Fruit fly (Drosophila melanogaster) whole organism, larva: ENCODE data around the gene Cyp313b1.
A peak's percentile ranks its signal among the peaks of the same experiment; 100 is the strongest.

Source experiments
- noc ChIP-seq: fragments of 200-800 bp; sonication (Bioruptor generic); optimal IDR thresholded peaks from 3 replicates; lab custom pipeline; 2019; ENCODE audit warnings: missing biosample characterization, mild to moderate bottlenecking, missing genetic modification characterization, moderate library complexity

Cyp313b1 gene

dm6 chr3R:8667568-8667967, 22.1 kb upstream of the Cyp313b1 start, which contains the start of gene CG8036:
Gene CG8036 (plus strand): TSS chr3R:8667868.
- TF ChIP-seq noc (tag; lab: Kevin White, UChicago): no peak

dm6 chr3R:8664699-8665340, 19.4 kb upstream of the Cyp313b1 start:
- no peak for TF ChIP-seq noc (tag; lab: Kevin White, UChicago)

dm6 chr3R:8663668-8664283, 18.3 kb upstream of the Cyp313b1 start, which contains the start of gene CG8032:
Gene CG8032 (plus strand): TSS chr3R:8664115.
- TF ChIP-seq noc (tag; lab: Kevin White, UChicago): peak; percentile 52

DNA sequence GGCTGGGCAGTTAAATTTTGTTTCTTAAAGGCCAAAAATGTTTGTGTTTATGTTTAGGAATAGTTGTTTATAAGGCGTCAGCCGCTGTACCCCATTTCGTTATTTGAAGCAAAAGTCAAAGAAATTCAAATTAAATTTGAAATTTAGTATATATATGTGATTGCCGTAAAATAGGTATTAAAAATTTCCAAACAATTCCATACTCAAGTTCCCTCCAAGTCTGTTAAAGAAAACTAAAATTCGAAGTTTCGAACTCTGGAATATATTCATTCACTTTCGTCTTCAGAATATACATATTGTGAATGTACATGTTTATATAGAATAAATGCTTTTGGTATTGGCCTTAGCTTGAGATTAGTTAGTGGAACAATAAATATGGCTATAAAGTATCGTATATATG, 15.2 kb upstream of the Cyp313b1 start, which contains the start of gene bel:
TSS of gene bel (minus strand) at position 101 of the 400 bp plus-strand sequence.
- no peak for TF ChIP-seq noc (tag; lab: Kevin White, UChicago)

DNA sequence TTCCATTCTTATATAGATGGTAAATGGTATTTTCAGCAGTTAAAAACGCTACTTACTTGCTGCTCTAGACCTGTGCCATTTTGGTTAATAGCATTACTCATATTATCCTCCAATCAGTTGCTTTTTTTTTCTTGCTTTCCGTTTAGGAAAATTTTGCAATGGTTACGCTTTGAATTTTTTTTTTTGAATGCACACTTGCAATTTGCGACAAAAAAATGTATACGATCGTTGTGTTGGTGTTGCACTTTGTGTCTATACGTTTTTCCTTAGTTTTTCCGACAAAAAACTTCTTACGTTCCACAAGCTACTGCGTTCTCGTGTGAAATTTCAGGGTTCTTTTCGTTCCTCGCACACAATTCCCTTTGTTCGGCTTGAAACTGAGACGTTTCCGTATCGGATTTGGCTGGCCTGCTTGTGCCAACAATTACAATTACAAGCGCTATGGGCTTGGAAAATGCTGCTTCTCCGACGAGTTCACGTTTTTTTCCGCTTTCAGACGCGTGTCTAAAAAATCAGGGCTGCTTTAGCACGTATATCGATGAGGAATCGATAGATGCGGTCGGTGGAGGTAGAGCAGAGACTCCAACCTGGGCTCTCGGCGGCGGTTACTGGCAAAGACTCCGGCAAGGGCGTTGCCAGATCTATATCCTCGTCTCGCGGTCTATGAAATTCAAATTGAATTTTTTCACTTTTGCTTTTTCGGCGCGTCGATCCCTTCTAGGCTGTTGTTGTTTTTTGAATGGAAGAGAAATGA, 14.6 kb upstream of the Cyp313b1 start:
- peak; percentile 7 for TF ChIP-seq noc (tag; lab: Kevin White, UChicago)

- peak; percentile 62 for TF ChIP-seq noc (tag; lab: Kevin White, UChicago)
Observed at dm6 chr3R:8659200-8659897, 13.9 kb upstream of the Cyp313b1 start.

- TF ChIP-seq noc (tag; lab: Kevin White, UChicago): no peak
Observed at dm6 chr3R:8658688-8659087, 13.2 kb upstream of the Cyp313b1 start.

DNA sequence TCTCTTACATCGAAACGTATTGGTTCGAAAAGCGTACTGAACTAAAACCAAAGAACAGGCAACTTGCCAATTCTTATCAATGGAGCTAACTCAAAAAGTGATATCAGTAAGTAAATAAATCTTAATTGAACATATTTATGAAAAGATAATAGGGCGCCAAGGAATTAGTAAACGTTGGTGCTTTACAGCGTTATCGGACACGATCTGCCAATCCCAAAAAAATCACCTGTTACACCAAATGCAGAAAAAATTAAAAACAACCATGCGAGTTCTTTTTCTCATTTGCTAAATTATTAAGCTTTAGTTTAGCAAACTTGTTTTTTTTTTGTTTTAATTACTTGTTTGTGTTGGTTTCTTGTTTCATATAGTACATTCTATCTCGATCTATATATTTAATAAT, 9.2 kb upstream of the Cyp313b1 start, which contains the start of gene CG42489:
TSS of gene CG42489 (minus strand) at position 101 of the 400 bp plus-strand sequence.
- no peak for TF ChIP-seq noc (tag; lab: Kevin White, UChicago)

dm6 chr3R:8654058-8654457, 8.6 kb upstream of the Cyp313b1 start:
- TF ChIP-seq noc (tag; lab: Kevin White, UChicago): no peak

DNA sequence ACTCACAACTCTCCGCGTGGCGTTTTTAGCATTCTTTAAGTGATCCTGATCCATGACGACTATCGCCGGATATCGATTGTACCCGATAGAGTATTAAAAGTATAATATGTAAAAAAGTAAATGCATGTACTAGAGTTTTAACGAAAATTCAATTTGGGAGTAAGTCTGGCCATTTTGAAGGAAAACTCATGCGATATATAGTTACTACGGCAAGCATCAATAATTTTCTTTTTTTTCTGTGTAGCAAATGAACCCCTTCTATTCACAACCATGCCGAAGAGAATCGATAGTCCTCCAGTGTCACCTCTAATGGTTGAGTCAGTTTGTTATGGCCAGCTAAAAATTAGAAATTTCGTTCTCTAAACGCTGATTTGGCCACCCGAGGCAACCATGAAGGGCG, 7.3 kb upstream of the Cyp313b1 start, which contains the start of the genes Sys1 and Dhod:
TSS of gene Sys1 (plus strand) at position 91 of the 400 bp plus-strand sequence.
TSS of gene Dhod (minus strand) at position 186 of the 400 bp plus-strand sequence.
- TF ChIP-seq noc (tag; lab: Kevin White, UChicago): peak; percentile 77

DNA sequence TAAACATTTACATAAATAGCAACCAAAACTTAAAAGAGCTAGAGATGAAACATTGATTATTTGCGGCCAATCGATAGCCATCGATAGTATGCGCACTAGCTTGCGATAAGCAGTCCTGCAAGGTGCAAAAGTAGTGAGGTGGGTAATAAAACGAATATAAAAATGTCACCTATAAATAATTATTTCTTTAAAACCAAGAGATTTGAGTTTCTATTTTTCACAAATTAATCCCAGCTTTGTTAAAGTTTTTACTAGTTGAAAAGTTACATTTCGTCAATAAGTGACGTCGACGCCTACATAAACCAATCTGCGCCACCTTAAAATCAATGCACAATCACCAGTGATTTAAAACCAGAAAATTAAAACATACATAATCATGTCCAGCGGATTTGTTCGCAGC, 5.3 kb upstream of the Cyp313b1 start, which contains the start of the genes Mkk4 and SLIRP2:
TSS of gene Mkk4 (minus strand) at position 56 of the 400 bp plus-strand sequence.
TSS of gene SLIRP2 (plus strand) at position 344 of the 400 bp plus-strand sequence.
- TF ChIP-seq noc (tag; lab: Kevin White, UChicago): peak; percentile 98

- peak; percentile 29 for TF ChIP-seq noc (tag; lab: Kevin White, UChicago)
Observed at dm6 chr3R:8642376-8642966, 3.0 kb downstream of the Cyp313b1 start.

- no peak for TF ChIP-seq noc (tag; lab: Kevin White, UChicago)
Observed at dm6 chr3R:8638629-8639028, 6.8 kb downstream of the Cyp313b1 start.

- no peak for TF ChIP-seq noc (tag; lab: Kevin White, UChicago)
Observed at dm6 chr3R:8635778-8636177, 9.7 kb downstream of the Cyp313b1 start, which contains the start of gene Or85e. Gene Or85e (minus strand): TSS chr3R:8635878.

DNA sequence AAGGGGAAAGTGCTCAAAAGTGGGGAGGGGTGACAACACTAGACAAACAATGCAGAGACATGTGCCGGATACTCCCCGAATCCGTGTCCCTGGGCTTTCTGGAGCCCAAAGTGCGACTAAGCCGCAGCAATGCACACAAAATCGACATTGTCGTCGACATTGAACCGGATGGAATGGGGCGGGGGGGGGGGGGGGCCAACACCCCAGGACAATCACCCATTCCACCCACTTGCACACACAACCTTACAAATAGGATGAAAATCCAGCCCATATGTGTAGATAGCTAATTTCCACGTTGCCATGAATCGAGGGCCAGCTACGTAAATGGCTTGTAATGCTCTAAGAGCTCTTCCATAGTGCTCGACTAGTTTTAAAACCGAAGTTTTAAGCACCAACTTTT, 24.7 kb downstream of the Cyp313b1 start:
- no peak for TF ChIP-seq noc (tag; lab: Kevin White, UChicago)
